Fruit fly (Drosophila melanogaster) whole organism, embryonic: ENCODE data around the gene VhaSFD.

Experiments used
- B-H2 ChIP-seq: fragments of 200-800 bp; sonication (Bioruptor generic); optimal IDR thresholded peaks from 2 replicates; lab custom pipeline; 2018; ENCODE audit warnings: missing biosample characterization, mild to moderate bottlenecking, missing genetic modification characterization
- CG10274 ChIP-seq: fragments of 200-800 bp; sonication (Bioruptor generic); optimal IDR thresholded peaks from 3 replicates; lab custom pipeline; 2017; ENCODE audit warnings: missing biosample characterization, mild to moderate bottlenecking, missing genetic modification characterization
- CG11695 ChIP-seq: fragments of 200-800 bp; sonication (Bioruptor generic); IDR thresholded peaks from 3 replicates; pipeline ENCODE4 v1.3.6; 2022; ENCODE audit warnings: missing biosample characterization, missing genetic modification characterization
- CG14050 ChIP-seq: fragments of 200-800 bp; sonication (Bioruptor generic); IDR thresholded peaks from 3 replicates; pipeline ENCODE4 v1.3.6; 2022; ENCODE audit warnings: missing biosample characterization, missing genetic modification characterization
- CG14965 ChIP-seq: fragments of 200-800 bp; sonication (Bioruptor generic); optimal IDR thresholded peaks from 2 replicates; lab custom pipeline; 2016; ENCODE audit warnings: missing biosample characterization, missing genetic modification characterization, borderline replicate concordance
- CG17328 ChIP-seq: fragments of 200-800 bp; sonication (Bioruptor generic); IDR thresholded peaks from 2 replicates; pipeline ENCODE4 v1.3.6; 2022; ENCODE audit warnings: missing biosample characterization, missing genetic modification characterization
- CG2199 ChIP-seq: fragments of 200-800 bp; sonication (Bioruptor generic); IDR thresholded peaks from 3 replicates; pipeline ENCODE4 v1.3.6; 2022; ENCODE audit warnings: missing biosample characterization, missing genetic modification characterization
- CG2875 ChIP-seq: fragments of 200-800 bp; sonication (Bioruptor generic); optimal IDR thresholded peaks from 2 replicates; lab custom pipeline; 2017; ENCODE audit warnings: missing biosample characterization, mild to moderate bottlenecking, missing genetic modification characterization, missing genetic modification reagents
- CG3726 ChIP-seq: fragments of 200-800 bp; sonication (Bioruptor generic); IDR thresholded peaks from 3 replicates; pipeline ENCODE4, ENCODE4 v1.3.6; 2022; ENCODE audit warnings: missing biosample characterization, missing genetic modification characterization
- CG3847 ChIP-seq: fragments of 200-800 bp; sonication (Bioruptor generic); IDR thresholded peaks from 2 replicates; pipeline ENCODE4 v1.3.6; 2022; ENCODE audit warnings: missing biosample characterization, missing genetic modification characterization
- CG42726 ChIP-seq: fragments of 200-800 bp; sonication (Bioruptor generic); IDR thresholded peaks from 2 replicates; pipeline ENCODE4 v1.3.6; 2022; ENCODE audit warnings: missing biosample characterization, missing genetic modification characterization; ENCODE audit not compliant: partially characterized antibody
- CG6854 ChIP-seq: fragments of 200-800 bp; sonication (Bioruptor generic); optimal IDR thresholded peaks from 3 replicates; lab custom pipeline; 2017; ENCODE audit warnings: missing biosample characterization, mild to moderate bottlenecking, missing genetic modification characterization
- CG9876 ChIP-seq: fragments of 200-800 bp; sonication (Bioruptor generic); optimal IDR thresholded peaks from 2 replicates; lab custom pipeline; 2016; ENCODE audit warnings: missing biosample characterization, missing genetic modification characterization
- CoRest ChIP-seq: fragments of 200-800 bp; sonication (Bioruptor generic); optimal IDR thresholded peaks from 3 replicates; lab custom pipeline; 2018; ENCODE audit warnings: missing biosample characterization, mild to moderate bottlenecking, missing genetic modification characterization, moderate library complexity
- Dp ChIP-seq: fragments of 200-800 bp; sonication (Bioruptor generic); optimal IDR thresholded peaks from 2 replicates; lab custom pipeline; 2018; ENCODE audit warnings: missing biosample characterization, mild to moderate bottlenecking, missing genetic modification characterization, moderate library complexity
- Fer2 ChIP-seq: fragments of 200-800 bp; sonication (Bioruptor generic); optimal IDR thresholded peaks from 2 replicates; lab custom pipeline; 2018; ENCODE audit warnings: missing biosample characterization, mild to moderate bottlenecking, missing genetic modification characterization, moderate library complexity
- H2.0 ChIP-seq: fragments of 200-800 bp; sonication (Bioruptor generic); IDR thresholded peaks from 2 replicates; pipeline ENCODE4 v1.3.6; 2022; ENCODE audit warnings: missing biosample characterization, missing genetic modification characterization
- HmgZ ChIP-seq: fragments of 200-800 bp; sonication (Bioruptor generic); optimal IDR thresholded peaks from 2 replicates; lab custom pipeline; 2018; ENCODE audit warnings: missing biosample characterization, mild to moderate bottlenecking, missing genetic modification characterization
- Mrtf ChIP-seq: fragments of 200-800 bp; sonication (Bioruptor generic); IDR thresholded peaks from 3 replicates; pipeline ENCODE4 v1.3.6; 2022; ENCODE audit warnings: missing biosample characterization, missing genetic modification characterization
- PHDP ChIP-seq: fragments of 200-800 bp; sonication (Bioruptor generic); optimal IDR thresholded peaks from 3 replicates; lab custom pipeline; 2018; ENCODE audit warnings: missing biosample characterization, mild to moderate bottlenecking, missing genetic modification characterization, moderate library complexity
- Side ChIP-seq: fragments of 200-800 bp; sonication (Bioruptor generic); optimal IDR thresholded peaks from 2 replicates; lab custom pipeline; 2016; ENCODE audit warnings: missing biosample characterization, missing genetic modification characterization
- Six4 ChIP-seq: fragments of 200-800 bp; sonication (Bioruptor generic); optimal IDR thresholded peaks from 2 replicates; lab custom pipeline; 2016; ENCODE audit warnings: missing biosample characterization, missing genetic modification characterization
- Sox102F ChIP-seq: fragments of 200-800 bp; sonication (Bioruptor generic); optimal IDR thresholded peaks from 2 replicates; lab custom pipeline; 2018; ENCODE audit warnings: missing biosample characterization, mild to moderate bottlenecking, missing genetic modification characterization, moderate library complexity
- Sry-β ChIP-seq: fragments of 200-800 bp; sonication (Bioruptor generic); optimal IDR thresholded peaks from 2 replicates; lab custom pipeline; 2018; ENCODE audit warnings: missing biosample characterization, mild to moderate bottlenecking, missing genetic modification characterization, moderate library complexity
- TFAM ChIP-seq: fragments of 200-800 bp; sonication (Bioruptor generic); optimal IDR thresholded peaks from 2 replicates; lab custom pipeline; 2017; ENCODE audit warnings: missing biosample characterization, missing genetic modification characterization, inconsistent platforms
- Xbp1 ChIP-seq: fragments of 200-800 bp; sonication (Bioruptor generic); optimal IDR thresholded peaks from 3 replicates; lab custom pipeline; 2016; ENCODE audit warnings: missing biosample characterization, mild to moderate bottlenecking, missing genetic modification characterization
- al ChIP-seq: fragments of 200-800 bp; sonication (Bioruptor generic); IDR thresholded peaks from 2 replicates; pipeline ENCODE4 v1.3.6; 2022; ENCODE audit warnings: missing biosample characterization, missing genetic modification characterization
- bowl ChIP-seq: fragments of 200-800 bp; sonication (Bioruptor generic); IDR thresholded peaks from 2 replicates; pipeline ENCODE4 v1.3.6; 2022; ENCODE audit warnings: missing biosample characterization, missing genetic modification characterization
- cato ChIP-seq: fragments of 200-800 bp; sonication (Bioruptor generic); optimal IDR thresholded peaks from 2 replicates; lab custom pipeline; 2016; ENCODE audit warnings: missing biosample characterization, missing genetic modification characterization, borderline replicate concordance
- chinmo ChIP-seq: fragments of 200-800 bp; sonication (Bioruptor generic); IDR thresholded peaks from 4 replicates; pipeline ENCODE4 v1.3.6; 2022; ENCODE audit warnings: missing biosample characterization, missing genetic modification characterization; ENCODE audit not compliant: partially characterized antibody
- crol ChIP-seq: fragments of 200-800 bp; sonication (Bioruptor generic); IDR thresholded peaks from 2 replicates; pipeline ENCODE4 v1.3.6; 2022; ENCODE audit warnings: missing biosample characterization, missing genetic modification characterization
- crp ChIP-seq, 2 experiments: fragments of 200-800 bp; sonication (Bioruptor generic); optimal IDR thresholded peaks; 2 replicates in 1 of 2; 3 replicates in 1 of 2; lab custom pipeline; 2017; ENCODE audit warnings: missing biosample characterization in 2 of 2, missing genetic modification characterization in 2 of 2, mild to moderate bottlenecking in 1 of 2, moderate library complexity in 1 of 2
- da ChIP-seq: fragments of 200-800 bp; sonication (Bioruptor generic); optimal IDR thresholded peaks from 2 replicates; lab custom pipeline; 2016; ENCODE audit warnings: missing biosample characterization, missing genetic modification characterization
- dan ChIP-seq: fragments of 200-800 bp; sonication (Bioruptor generic); IDR thresholded peaks from 2 replicates; pipeline ENCODE4 v1.3.6; 2022; ENCODE audit warnings: missing biosample characterization, missing genetic modification characterization
- dimm ChIP-seq: fragments of 200-800 bp; sonication (Bioruptor generic); IDR thresholded peaks from 2 replicates; pipeline ENCODE4 v1.3.6; 2022; ENCODE audit warnings: missing biosample characterization, missing genetic modification characterization
- eyg ChIP-seq: fragments of 200-800 bp; sonication (Bioruptor generic); optimal IDR thresholded peaks from 3 replicates; lab custom pipeline; 2016; ENCODE audit warnings: missing biosample characterization, missing genetic modification characterization
- her ChIP-seq: fragments of 200-800 bp; sonication (Bioruptor generic); optimal IDR thresholded peaks from 2 replicates; lab custom pipeline; 2016; ENCODE audit warnings: missing biosample characterization, missing genetic modification characterization
- ind ChIP-seq: fragments of 200-800 bp; sonication (Bioruptor generic); optimal IDR thresholded peaks from 3 replicates; lab custom pipeline; 2016; ENCODE audit warnings: missing biosample characterization, missing genetic modification characterization
- jigr1 ChIP-seq: fragments of 200-800 bp; sonication (Bioruptor generic); IDR thresholded peaks from 3 replicates; pipeline ENCODE4 v1.3.6; 2022; ENCODE audit warnings: missing biosample characterization, missing genetic modification characterization
- kay ChIP-seq: fragments of 200-800 bp; sonication (Bioruptor generic); optimal IDR thresholded peaks from 2 replicates; lab custom pipeline; 2016; ENCODE audit warnings: missing biosample characterization, missing genetic modification characterization
- nerfin-2 ChIP-seq: fragments of 200-800 bp; sonication (Bioruptor generic); IDR thresholded peaks from 2 replicates; pipeline ENCODE4 v1.3.6; 2022; ENCODE audit warnings: missing biosample characterization, missing genetic modification characterization; ENCODE audit not compliant: partially characterized antibody
- odd ChIP-seq: fragments of 200-800 bp; sonication (Bioruptor generic); optimal IDR thresholded peaks from 2 replicates; lab custom pipeline; 2017; ENCODE audit warnings: missing biosample characterization, mild to moderate bottlenecking, missing genetic modification characterization
- onecut ChIP-seq: fragments of 200-800 bp; sonication (Bioruptor generic); IDR thresholded peaks from 2 replicates; pipeline ENCODE4 v1.3.6; 2022; ENCODE audit warnings: missing biosample characterization, missing genetic modification characterization
- pho ChIP-seq: fragments of 200-800 bp; sonication (Bioruptor generic); optimal IDR thresholded peaks from 2 replicates; lab custom pipeline; 2016; ENCODE audit warnings: missing biosample characterization, missing genetic modification characterization
- ro ChIP-seq: fragments of 200-800 bp; sonication (Bioruptor generic); IDR thresholded peaks from 2 replicates; pipeline ENCODE4 v1.3.6; 2022; ENCODE audit warnings: missing biosample characterization, missing genetic modification characterization
- seq ChIP-seq: fragments of 200-800 bp; sonication (Bioruptor generic); IDR thresholded peaks from 2 replicates; pipeline ENCODE4 v1.3.6; 2022; ENCODE audit warnings: missing biosample characterization, missing genetic modification characterization
- sna ChIP-seq: fragments of 200-800 bp; sonication (Bioruptor generic); IDR thresholded peaks from 2 replicates; pipeline ENCODE4 v1.3.6; 2022; ENCODE audit warnings: missing biosample characterization, missing genetic modification characterization; ENCODE audit not compliant: partially characterized antibody
- sr ChIP-seq: fragments of 200-800 bp; sonication (Bioruptor generic); IDR thresholded peaks from 3 replicates; pipeline ENCODE4 v1.3.6; 2022; ENCODE audit warnings: missing biosample characterization, missing genetic modification characterization
- unc-4 ChIP-seq: fragments of 200-800 bp; sonication (Bioruptor generic); IDR thresholded peaks from 2 replicates; pipeline ENCODE4 v1.3.6; 2022; ENCODE audit warnings: missing biosample characterization, missing genetic modification characterization; ENCODE audit not compliant: partially characterized antibody
- yki ChIP-seq: fragments of >200 bp; optimal IDR thresholded peaks from 3 replicates; lab custom pipeline; 2018

The VhaSFD gene

dm6 chr2L:16689800-16690618, 37.6 kb downstream of the VhaSFD start (continued):
- no peak for TF ChIP-seq crol (GFP tag; lab: Robert Waterston, UW)
- TF ChIP-seq CG42726 (GFP tag; lab: Robert Waterston, UW), result no peak
- no peak for TF ChIP-seq CG6854 (GFP tag; lab: Kevin White, UChicago)
- peak; percentile 45 for TF ChIP-seq CoRest (tag; lab: Kevin White, UChicago)
- TF ChIP-seq HmgZ, result no peak
- TF ChIP-seq dan (GFP tag; lab: Robert Waterston, UW), result no peak
- TF ChIP-seq CG2875 (GFP tag; lab: Kevin White, UChicago), result no peak
- TF ChIP-seq CG11695 (GFP tag; lab: Robert Waterston, UW), result 0 out of 3 replicates have a peak, but pooled peaks have one; percentile 12
- no peak for TF ChIP-seq her (GFP tag; lab: Kevin White, UChicago)
- no peak for TF ChIP-seq kay
- no peak for TF ChIP-seq Fer2 (tag; lab: Kevin White, UChicago)
- TF ChIP-seq B-H2 (GFP tag; lab: Kevin White, UChicago), result no peak
- TF ChIP-seq sna (GFP tag; lab: Robert Waterston, UW), result no peak
- no peak for TF ChIP-seq Sry-β
- TF ChIP-seq Dp (GFP tag; lab: Kevin White, UChicago), result no peak
- no peak for TF ChIP-seq dimm (GFP tag; lab: Robert Waterston, UW)
- TF ChIP-seq da (GFP tag; lab: Kevin White, UChicago), result no peak
- no peak for TF ChIP-seq CG3847 (GFP tag; lab: Robert Waterston, UW)
- no peak for TF ChIP-seq yki (lab: Kevin White, UChicago)
- TF ChIP-seq jigr1 (GFP tag; lab: Robert Waterston, UW), result no peak
- TF ChIP-seq odd (GFP tag; lab: Kevin White, UChicago), result no peak
- no peak for TF ChIP-seq CG14050 (GFP tag; lab: Robert Waterston, UW)
- no peak for TF ChIP-seq Side (GFP tag; lab: Kevin White, UChicago)
- no peak for TF ChIP-seq bowl
- no peak for TF ChIP-seq ind (GFP tag; lab: Kevin White, UChicago)
- no peak for TF ChIP-seq H2.0 (GFP tag; lab: Robert Waterston, UW)
- no peak for TF ChIP-seq CG14965
- no peak for TF ChIP-seq cato (GFP tag; lab: Kevin White, UChicago)
- no peak for TF ChIP-seq Six4 (GFP tag; lab: Kevin White, UChicago)
- TF ChIP-seq CG17328, result no peak
- no peak for TF ChIP-seq chinmo
- no peak for TF ChIP-seq CG3726 (GFP tag; lab: Robert Waterston, UW)
- TF ChIP-seq PHDP (tag; lab: Kevin White, UChicago), result peak; percentile 29
- no peak for TF ChIP-seq unc-4 (GFP tag; lab: Robert Waterston, UW)
- TF ChIP-seq Sox102F (GFP tag; lab: Kevin White, UChicago), result peak; percentile 30
- no peak for TF ChIP-seq CG10274 (GFP tag; lab: Kevin White, UChicago)
- no peak for TF ChIP-seq al (GFP tag; lab: Robert Waterston, UW)
- no peak for TF ChIP-seq nerfin-2 (GFP tag; lab: Robert Waterston, UW)
- TF ChIP-seq Mrtf, result no peak
- no peak for TF ChIP-seq TFAM (GFP tag; lab: Kevin White, UChicago)
- no peak for TF ChIP-seq sr (GFP tag; lab: Robert Waterston, UW)
- no peak for TF ChIP-seq crp (GFP tag; optimal IDR thresholded peaks at IDR 0.05; lab: Kevin White, UChicago)
- TF ChIP-seq CG2199 (GFP tag; lab: Robert Waterston, UW), result no peak
- peak; percentile 46 for TF ChIP-seq pho
- TF ChIP-seq CG9876, result no peak
- TF ChIP-seq Xbp1 (GFP tag; lab: Kevin White, UChicago), result peak; percentile 10
- no peak for TF ChIP-seq seq (GFP tag; lab: Robert Waterston, UW)
- no peak for TF ChIP-seq ro (GFP tag; lab: Robert Waterston, UW)
- 0 out of 2 replicates have a peak, but pooled peaks have one; percentile 18 for TF ChIP-seq onecut (GFP tag; lab: Robert Waterston, UW)
- TF ChIP-seq eyg (GFP tag; lab: Kevin White, UChicago), result no peak
